Fruit fly (Drosophila melanogaster): Measurements from ENCODE around the gene Afti.
A peak's percentile ranks its signal among the peaks of the same experiment; 100 is the strongest.

Afti gene

dm6 chr3R:14327472-14328104, 1.1 kb upstream of the Afti start, which contains the start of gene spn-B (continued):
- TF ChIP-seq E2f2 (GFP tag; IDR thresholded peaks at IDR 0.05) (peak; percentile 66), CG3995 (GFP tag; optimal IDR thresholded peaks at IDR 0.05) (peak; percentile 29), CG7271 (tag; optimal IDR thresholded peaks at IDR 0.05) (no peak), CG14014 (GFP tag; IDR thresholded peaks at IDR 0.05) (peak; percentile 60), Fer2 (tag; optimal IDR thresholded peaks at IDR 0.05) (peak; percentile 30), CG10543 (GFP tag; optimal IDR thresholded peaks at IDR 0.05) (peak; percentile 61), corto (GFP tag; optimal IDR thresholded peaks at IDR 0.05) (peak; percentile 11), sr (GFP tag; IDR thresholded peaks at IDR 0.05) (0 out of 3 replicates have a peak, but pooled peaks have one; percentile 19), CG17186 (GFP tag; optimal IDR thresholded peaks at IDR 0.05) (peak; percentile 9), CG1024 (GFP tag; IDR thresholded peaks at IDR 0.05) (peak; percentile 57; the same call in 1 of the 2 replicates), CG8359 (GFP tag; optimal IDR thresholded peaks at IDR 0.05; ENCODE audit: borderline replicate concordance) (peak; percentile 43), CG18764 (GFP tag; optimal IDR thresholded peaks at IDR 0.05) (peak; percentile 59), gsb (GFP tag; IDR thresholded peaks at IDR 0.05) (peak; percentile 5; the same call in 1 of the 2 replicates), schlank (tag; optimal IDR thresholded peaks at IDR 0.05) (peak; percentile 12), salm (tag; optimal IDR thresholded peaks at IDR 0.05) (peak; percentile 58), pros (GFP tag; optimal IDR thresholded peaks at IDR 0.05) (peak; percentile 51), CG17385 (GFP tag; optimal IDR thresholded peaks at IDR 0.05) (peak; percentile 73), Sin3A (optimal IDR thresholded peaks at IDR 0.05) (no peak), ems (GFP tag; optimal IDR thresholded peaks at IDR 0.05) (peak; percentile 64), CG14710 (tag; optimal IDR thresholded peaks at IDR 0.05) (peak; percentile 76), dmrt99B (tag; optimal IDR thresholded peaks at IDR 0.05) (peak; percentile 83), CG2202 (tag; optimal IDR thresholded peaks at IDR 0.05) (peak; percentile 67), Ravus (GFP tag; IDR thresholded peaks at IDR 0.05) (no peak; the same call in 1 of the 2 replicates), cg (GFP tag; optimal IDR thresholded peaks at IDR 0.05) (no peak), ham (GFP tag; IDR thresholded peaks at IDR 0.05) (no peak), CG18599 (GFP tag; optimal IDR thresholded peaks at IDR 0.05) (peak; percentile 81), her (GFP tag; optimal IDR thresholded peaks at IDR 0.05) (no peak), lov (optimal IDR thresholded peaks at IDR 0.05) (no peak), lov (GFP tag; IDR thresholded peaks at IDR 0.05) (0 out of 3 replicates have a peak, but pooled peaks have one; percentile 35), CG31224 (GFP tag; IDR thresholded peaks at IDR 0.05) (peak; percentile 39; the same call in 1 of the 2 replicates), CG18262 (tag; optimal IDR thresholded peaks at IDR 0.05) (peak; percentile 83), CG4282 (GFP tag; optimal IDR thresholded peaks at IDR 0.05) (no peak), D19B (GFP tag; optimal IDR thresholded peaks at IDR 0.05) (peak; percentile 61), YL-1 (GFP tag; optimal IDR thresholded peaks at IDR 0.05) (no peak), nau (GFP tag; optimal IDR thresholded peaks at IDR 0.05) (no peak), ase (GFP tag; IDR thresholded peaks at IDR 0.05) (0 out of 3 replicates have a peak, but pooled peaks have one; percentile 48), lbe (GFP tag; optimal IDR thresholded peaks at IDR 0.05) (peak; percentile 76), Adf1 (GFP tag; IDR thresholded peaks at IDR 0.05) (no peak), Dbx (GFP tag; IDR thresholded peaks at IDR 0.05) (peak; percentile 56; the same call in 2 of the 3 replicates), dpn (GFP tag; optimal IDR thresholded peaks at IDR 0.05) (peak; percentile 68 to 76), CG12071 (GFP tag; optimal IDR thresholded peaks at IDR 0.05) (peak; percentile 44), CG6791 (GFP tag; IDR thresholded peaks at IDR 0.05; ENCODE audit: partially characterized antibody) (0 out of 3 replicates have a peak, but pooled peaks have one; percentile 7), CG14667 (GFP tag; IDR thresholded peaks at IDR 0.05) (peak; percentile 43), Dll (GFP tag; IDR thresholded peaks at IDR 0.05; ENCODE audit: partially characterized antibody) (peak; percentile 58), MTF-1 (GFP tag; optimal IDR thresholded peaks at IDR 0.05; ENCODE audit: borderline replicate concordance) (peak; percentile 55), stc (GFP tag; IDR thresholded peaks at IDR 0.05) (peak; percentile 70), CG8089 (GFP tag; optimal IDR thresholded peaks at IDR 0.05) (peak; percentile 1), shn (GFP tag; optimal IDR thresholded peaks at IDR 0.05) (peak; percentile 39), klu (GFP tag; IDR thresholded peaks at IDR 0.05) (0 out of 2 replicates have a peak, but pooled peaks have one; percentile 11)

Measured in whole organism, embryonic.